Worm (Caenorhabditis elegans): Measurements from ENCODE around the gene sre-36.

- TF ChIP-seq ama-1 (optimal IDR thresholded peaks at IDR 0.05) (no peak), flt-1 (GFP tag; IDR thresholded peaks at IDR 0.05) (no peak), ceh-13 (GFP tag; optimal IDR thresholded peaks at IDR 0.05) (no peak)
These were observed 21.2 kb downstream of the sre-36 start, which contains the start of gene srw-48 for ce11 chrV:16420696-16421095.

Data from whole organism, early embryonic.